Worm (Caenorhabditis elegans): Measurements from ENCODE around the gene mrps-18A.
A peak's percentile ranks its signal among the peaks of the same experiment; 100 is the strongest.

mrps-18A gene

ce11 chrIII:8293260-8293659, 38.5 kb downstream of the mrps-18A start:
- no peak for TF ChIP-seq flt-1 (GFP tag; IDR thresholded peaks at IDR 0.05)
- TF ChIP-seq tbx-11 (GFP tag; IDR thresholded peaks at IDR 0.05): no peak
- TF ChIP-seq aly-1 (tag; optimal IDR thresholded peaks at IDR 0.05): no peak
- no peak for TF ChIP-seq hmg-4 (GFP tag; optimal IDR thresholded peaks at IDR 0.05)
- no peak for TF ChIP-seq ama-1 (optimal IDR thresholded peaks at IDR 0.05)
- TF ChIP-seq ets-7 (tag; optimal IDR thresholded peaks at IDR 0.05): no peak
- no peak for TF ChIP-seq ceh-13 (GFP tag; optimal IDR thresholded peaks at IDR 0.05)
- no peak for TF ChIP-seq tra-4 (tag; optimal IDR thresholded peaks at IDR 0.05)

DNA sequence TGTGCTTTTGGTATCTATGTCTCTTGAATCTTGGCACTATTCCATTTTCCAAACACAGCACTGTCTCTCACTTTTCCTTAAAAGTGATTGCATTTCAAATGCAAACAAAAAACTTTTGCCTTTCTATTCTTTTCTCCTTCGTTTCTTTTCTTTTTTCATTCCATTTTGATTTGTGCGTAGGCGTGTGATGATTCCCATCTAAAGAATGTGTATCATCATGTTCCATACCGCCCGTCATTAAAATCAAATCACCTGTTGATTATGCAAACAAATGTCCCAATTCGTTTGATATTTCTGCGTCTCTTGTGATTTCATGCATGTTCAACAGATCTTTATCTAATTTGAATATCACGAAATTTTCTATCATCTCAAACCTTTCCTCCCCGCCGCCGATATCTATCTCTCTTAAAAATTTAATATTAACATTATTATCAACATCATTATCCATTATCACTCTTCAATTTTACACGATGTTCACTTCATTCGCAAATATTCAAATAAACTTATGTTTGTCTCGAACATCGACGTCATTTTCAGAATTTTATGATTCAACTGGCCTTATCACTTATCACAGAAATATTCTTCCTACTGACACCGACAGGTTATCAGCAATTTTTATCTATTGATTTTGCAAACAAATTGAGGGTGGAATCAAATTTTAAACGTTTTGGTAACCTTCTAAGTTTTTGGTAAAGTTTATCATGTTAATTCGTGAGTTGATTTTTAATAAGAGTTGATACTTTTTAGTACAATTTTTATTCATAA, 40.3 kb downstream of the mrps-18A start:
- no peak for TF ChIP-seq tbx-37 (GFP tag; conservative IDR thresholded peaks at IDR 0.05)
- no peak for TF ChIP-seq tra-4 (tag; optimal IDR thresholded peaks at IDR 0.05)
- TF ChIP-seq ama-1 (optimal IDR thresholded peaks at IDR 0.05): no peak
- TF ChIP-seq F13C5.2 (tag; optimal IDR thresholded peaks at IDR 0.05): no peak
- TF ChIP-seq pes-1 (GFP tag; IDR thresholded peaks at IDR 0.05): no peak
- no peak for TF ChIP-seq B0310.2 (tag; optimal IDR thresholded peaks at IDR 0.05)
- no peak for TF ChIP-seq flt-1 (GFP tag; IDR thresholded peaks at IDR 0.05)
- TF ChIP-seq hmbx-1 (tag; optimal IDR thresholded peaks at IDR 0.05): no peak
- TF ChIP-seq ceh-13 (GFP tag; optimal IDR thresholded peaks at IDR 0.05): no peak
- no peak for TF ChIP-seq hnd-1 (tag; optimal IDR thresholded peaks at IDR 0.05)
- no peak for TF ChIP-seq scrt-1 (GFP tag; IDR thresholded peaks at IDR 0.05)
- no peak for TF ChIP-seq ceh-36 (tag; optimal IDR thresholded peaks at IDR 0.05)
- no peak for TF ChIP-seq sea-1 (GFP tag; conservative IDR thresholded peaks at IDR 0.05)
- TF ChIP-seq hmg-4 (GFP tag; optimal IDR thresholded peaks at IDR 0.05): no peak
- no peak for TF ChIP-seq ets-7 (tag; optimal IDR thresholded peaks at IDR 0.05)
- TF ChIP-seq tbx-11 (GFP tag; IDR thresholded peaks at IDR 0.05): no peak
- no peak for TF ChIP-seq aly-1 (tag; optimal IDR thresholded peaks at IDR 0.05)

ce11 chrIII:8289181-8289580, 42.5 kb downstream of the mrps-18A start:
- no peak for TF ChIP-seq ama-1 (optimal IDR thresholded peaks at IDR 0.05)

ce11 chrIII:8287519-8287918, 44.2 kb downstream of the mrps-18A start:
- TF ChIP-seq hmg-4 (GFP tag; optimal IDR thresholded peaks at IDR 0.05) (peak; percentile 38), B0310.2 (tag; optimal IDR thresholded peaks at IDR 0.05) (no peak)

- TF ChIP-seq scrt-1 (GFP tag; IDR thresholded peaks at IDR 0.05) (no peak), hmg-4 (GFP tag; optimal IDR thresholded peaks at IDR 0.05) (no peak), tbx-37 (GFP tag; conservative IDR thresholded peaks at IDR 0.05) (no peak), hmbx-1 (tag; optimal IDR thresholded peaks at IDR 0.05) (no peak), F13C5.2 (tag; optimal IDR thresholded peaks at IDR 0.05) (no peak), pes-1 (GFP tag; IDR thresholded peaks at IDR 0.05) (no peak), ama-1 (optimal IDR thresholded peaks at IDR 0.05) (no peak), sea-1 (GFP tag; conservative IDR thresholded peaks at IDR 0.05) (no peak), ceh-13 (GFP tag; optimal IDR thresholded peaks at IDR 0.05) (no peak), ceh-36 (tag; optimal IDR thresholded peaks at IDR 0.05) (no peak), B0310.2 (tag; optimal IDR thresholded peaks at IDR 0.05) (no peak), tbx-11 (GFP tag; IDR thresholded peaks at IDR 0.05) (no peak), aly-1 (tag; optimal IDR thresholded peaks at IDR 0.05) (no peak), tra-4 (tag; optimal IDR thresholded peaks at IDR 0.05) (no peak), hnd-1 (tag; optimal IDR thresholded peaks at IDR 0.05) (no peak)
Observed at ce11 chrIII:8286824-8287223, 44.9 kb downstream of the mrps-18A start.

DNA sequence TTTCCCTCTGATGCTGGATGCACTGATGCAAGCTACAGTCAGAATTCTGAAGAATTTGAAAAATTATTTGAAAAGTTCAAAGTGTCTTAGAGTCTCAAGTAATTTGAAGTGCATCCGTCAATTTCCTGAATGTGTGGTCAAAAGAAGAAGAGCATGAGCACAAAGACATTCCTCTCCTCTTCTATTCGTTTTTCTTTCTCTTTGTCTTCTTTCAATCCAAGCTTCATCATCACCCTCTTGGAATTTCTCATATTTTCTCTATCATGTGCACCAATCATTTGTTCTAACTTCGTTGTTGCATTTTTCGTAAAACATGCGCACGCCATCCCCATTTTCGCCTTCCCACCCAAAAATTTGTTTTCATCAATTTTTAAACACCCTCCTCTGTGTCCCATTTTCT, 45.7 kb downstream of the mrps-18A start:
- TF ChIP-seq ceh-36 (tag; optimal IDR thresholded peaks at IDR 0.05) (no peak), scrt-1 (GFP tag; IDR thresholded peaks at IDR 0.05) (no peak), hmg-4 (GFP tag; optimal IDR thresholded peaks at IDR 0.05) (no peak), B0310.2 (tag; optimal IDR thresholded peaks at IDR 0.05) (no peak), hmbx-1 (tag; optimal IDR thresholded peaks at IDR 0.05) (no peak), ets-7 (tag; optimal IDR thresholded peaks at IDR 0.05) (no peak), F13C5.2 (tag; optimal IDR thresholded peaks at IDR 0.05) (no peak), ama-1 (optimal IDR thresholded peaks at IDR 0.05) (no peak)

DNA sequence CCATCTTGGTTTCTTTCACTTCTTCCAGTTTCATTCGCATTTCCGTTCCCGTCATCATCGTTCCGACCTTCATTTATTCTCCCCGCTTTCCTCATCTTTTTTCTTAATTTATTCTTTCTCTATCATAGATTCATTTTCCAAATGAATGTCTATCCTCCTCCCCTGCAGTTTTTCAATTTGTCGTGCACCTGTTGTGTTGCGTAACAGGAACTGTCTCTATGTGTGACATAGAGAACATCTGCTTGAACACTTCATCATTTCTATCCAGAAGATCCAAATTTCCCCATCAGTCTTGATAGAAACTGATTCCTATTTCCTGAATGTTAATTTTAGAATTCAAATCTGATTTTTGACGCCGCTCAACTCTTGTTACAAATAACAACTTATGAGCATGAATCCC, 48.2 kb downstream of the mrps-18A start:
- TF ChIP-seq hmg-4 (GFP tag; optimal IDR thresholded peaks at IDR 0.05) (no peak), hnd-1 (tag; optimal IDR thresholded peaks at IDR 0.05) (no peak), ets-7 (tag; optimal IDR thresholded peaks at IDR 0.05) (no peak), F13C5.2 (tag; optimal IDR thresholded peaks at IDR 0.05) (no peak), aly-1 (tag; optimal IDR thresholded peaks at IDR 0.05) (no peak), sea-1 (GFP tag; conservative IDR thresholded peaks at IDR 0.05) (no peak), scrt-1 (GFP tag; IDR thresholded peaks at IDR 0.05) (no peak), ceh-13 (GFP tag; optimal IDR thresholded peaks at IDR 0.05) (no peak), hmbx-1 (tag; optimal IDR thresholded peaks at IDR 0.05) (no peak)

DNA sequence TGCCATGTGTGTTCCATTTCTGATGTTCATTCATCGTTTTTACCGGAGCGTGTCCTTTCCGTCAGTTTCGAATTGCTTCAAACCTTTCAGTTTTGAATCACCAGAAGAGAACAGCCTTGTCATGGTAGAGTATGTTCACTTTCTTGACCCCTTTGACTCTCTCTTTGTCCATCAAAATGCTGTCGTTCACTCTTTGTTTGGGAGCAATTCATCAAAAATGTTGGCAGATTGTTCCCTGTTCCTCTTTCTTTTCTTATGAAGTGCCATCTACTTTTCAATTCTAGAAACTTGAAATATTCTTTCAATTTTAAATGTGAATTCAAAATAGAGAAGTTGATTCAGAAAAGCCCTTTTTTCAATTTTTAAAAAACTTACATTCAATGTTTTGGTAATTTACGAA, 50.4 kb downstream of the mrps-18A start:
- TF ChIP-seq pes-1 (GFP tag; IDR thresholded peaks at IDR 0.05) (no peak), flt-1 (GFP tag; IDR thresholded peaks at IDR 0.05) (no peak), hnd-1 (tag; optimal IDR thresholded peaks at IDR 0.05) (no peak), ets-7 (tag; optimal IDR thresholded peaks at IDR 0.05) (no peak), ceh-36 (tag; optimal IDR thresholded peaks at IDR 0.05) (no peak)
